Fruit fly (Drosophila melanogaster): ENCODE results near the gene Pex11c.
A peak's percentile ranks its signal among the peaks of the same experiment; 100 is the strongest.

Gene Pex11c

dm6 chr3R:23301270-23301669, 43.1 kb downstream of the Pex11c start:
- TF ChIP-seq psq (GFP tag; optimal IDR thresholded peaks at IDR 0.05) (no peak), dsf (GFP tag; optimal IDR thresholded peaks at IDR 0.05; ENCODE audit: borderline replicate concordance) (no peak), Hr83 (GFP tag; optimal IDR thresholded peaks at IDR 0.05; ENCODE audit: poor library complexity, severe bottlenecking) (no peak), foxo (GFP tag; optimal IDR thresholded peaks at IDR 0.05) (no peak), Hnf4 (GFP tag; optimal IDR thresholded peaks at IDR 0.05) (no peak), rgr (GFP tag; optimal IDR thresholded peaks at IDR 0.05) (no peak), CrebA (GFP tag; optimal IDR thresholded peaks at IDR 0.05; ENCODE audit: borderline replicate concordance) (no peak), Myc (optimal IDR thresholded peaks at IDR 0.05) (no peak), Jra (GFP tag; optimal IDR thresholded peaks at IDR 0.05) (no peak), sv (GFP tag; optimal IDR thresholded peaks at IDR 0.05) (no peak), Abd-B (GFP tag; optimal IDR thresholded peaks at IDR 0.05) (no peak), CG32264 (GFP tag; optimal IDR thresholded peaks at IDR 0.05) (no peak), Dfd (GFP tag; optimal IDR thresholded peaks at IDR 0.05) (no peak), sage (GFP tag; optimal IDR thresholded peaks at IDR 0.05) (no peak), dmrt93B (GFP tag; optimal IDR thresholded peaks at IDR 0.05) (no peak)

DNA sequence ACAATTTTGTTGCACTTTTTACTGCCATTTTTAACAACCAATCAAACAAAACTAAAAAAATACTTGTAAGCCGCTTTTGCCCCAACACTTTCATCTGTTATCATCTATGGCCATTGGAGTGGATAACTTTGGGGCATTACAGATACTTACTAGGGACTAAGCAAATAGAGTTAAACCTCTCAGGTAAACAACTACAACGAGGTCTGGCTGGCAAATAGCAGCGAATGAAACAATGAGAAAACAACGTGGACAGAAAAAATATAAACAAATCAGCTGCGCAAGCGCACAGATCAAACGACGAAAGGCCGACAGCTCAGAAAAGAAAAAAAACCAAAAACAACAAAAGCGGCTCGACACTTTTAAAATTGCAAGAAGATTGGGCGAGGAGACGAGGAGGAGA, 44.0 kb downstream of the Pex11c start:
- TF ChIP-seq N (GFP tag; optimal IDR thresholded peaks at IDR 0.05) (no peak), Hnf4 (GFP tag; optimal IDR thresholded peaks at IDR 0.05) (no peak), br (GFP tag; optimal IDR thresholded peaks at IDR 0.05) (no peak), pan (optimal IDR thresholded peaks at IDR 0.05) (no peak), dl (GFP tag; optimal IDR thresholded peaks at IDR 0.05; ENCODE audit: insufficient read depth in 1 of 2, partially characterized antibody in 2 of 2) (no peak), sage (GFP tag; optimal IDR thresholded peaks at IDR 0.05) (no peak), woc (GFP tag; optimal IDR thresholded peaks at IDR 0.05) (no peak), rgr (GFP tag; optimal IDR thresholded peaks at IDR 0.05) (no peak), foxo (GFP tag; optimal IDR thresholded peaks at IDR 0.05) (no peak), Dif (GFP tag; optimal IDR thresholded peaks at IDR 0.05; ENCODE audit: partially characterized antibody) (no peak), Abd-B (GFP tag; optimal IDR thresholded peaks at IDR 0.05) (no peak), brk (GFP tag; optimal IDR thresholded peaks at IDR 0.05) (no peak), CrebA (GFP tag; optimal IDR thresholded peaks at IDR 0.05; ENCODE audit: borderline replicate concordance) (no peak), dmrt93B (GFP tag; optimal IDR thresholded peaks at IDR 0.05) (no peak), lola (GFP tag; optimal IDR thresholded peaks at IDR 0.05) (no peak), CG9705 (GFP tag; optimal IDR thresholded peaks at IDR 0.05) (no peak), usp (GFP tag; optimal IDR thresholded peaks at IDR 0.05) (no peak), dsf (GFP tag; optimal IDR thresholded peaks at IDR 0.05; ENCODE audit: borderline replicate concordance) (no peak), CG32264 (GFP tag; optimal IDR thresholded peaks at IDR 0.05) (no peak)

- TF ChIP-seq OdsH (GFP tag; optimal IDR thresholded peaks at IDR 0.05) (no peak), GATAd (GFP tag; optimal IDR thresholded peaks at IDR 0.05) (no peak)
These were observed 45.1 kb downstream of the Pex11c start for dm6 chr3R:23303297-23303696.

- peak; percentile 20 for TF ChIP-seq N (GFP tag; optimal IDR thresholded peaks at IDR 0.05)
- peak; percentile 70 for TF ChIP-seq Dfd (GFP tag; optimal IDR thresholded peaks at IDR 0.05)
- no peak for TF ChIP-seq Myc (optimal IDR thresholded peaks at IDR 0.05)
These were observed 48.7 kb downstream of the Pex11c start for dm6 chr3R:23306828-23307227.

DNA sequence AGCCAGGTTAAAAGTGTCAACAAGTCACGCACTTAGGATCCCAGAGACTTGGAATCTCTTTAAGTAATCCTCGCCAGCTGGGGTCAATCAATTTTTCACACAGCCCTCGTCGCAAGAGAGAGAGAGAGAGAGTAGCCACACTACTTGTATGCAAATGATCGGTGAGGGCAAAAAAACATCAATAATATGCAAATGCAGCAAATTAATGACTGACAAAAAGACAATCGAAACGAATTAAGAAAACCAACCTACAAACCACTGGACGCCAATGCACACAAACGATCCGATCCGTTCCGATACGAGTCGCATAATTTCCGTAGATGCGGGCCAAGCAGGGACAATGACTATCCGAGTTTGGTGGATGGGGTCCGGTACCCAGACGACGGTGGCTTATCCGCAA, 51.5 kb downstream of the Pex11c start:
- TF ChIP-seq pan (optimal IDR thresholded peaks at IDR 0.05) (no peak), foxo (GFP tag; optimal IDR thresholded peaks at IDR 0.05) (no peak), Hnf4 (GFP tag; optimal IDR thresholded peaks at IDR 0.05) (no peak), woc (GFP tag; optimal IDR thresholded peaks at IDR 0.05) (no peak), dsf (GFP tag; optimal IDR thresholded peaks at IDR 0.05; ENCODE audit: borderline replicate concordance) (no peak), jim (GFP tag; optimal IDR thresholded peaks at IDR 0.05) (no peak), usp (GFP tag; optimal IDR thresholded peaks at IDR 0.05) (no peak)

DNA sequence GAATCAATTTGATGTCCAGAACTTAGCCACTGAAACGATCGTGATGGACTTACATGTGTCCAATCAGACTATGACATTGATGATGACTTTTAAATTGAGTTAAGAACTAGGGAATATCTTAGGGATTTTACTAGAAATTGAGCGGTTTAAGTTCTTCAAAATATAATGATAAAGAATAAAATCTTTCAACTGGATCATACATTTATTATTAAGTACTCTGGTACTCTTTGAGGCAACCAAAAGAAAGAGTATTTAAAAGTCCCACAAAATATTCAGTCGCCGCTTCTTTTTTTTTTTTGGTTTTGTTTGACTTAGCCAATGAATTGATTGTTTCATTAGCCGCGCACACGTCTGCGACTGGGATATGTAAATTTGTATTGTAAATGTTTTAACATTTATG, 52.0 kb downstream of the Pex11c start:
- TF ChIP-seq N (GFP tag; optimal IDR thresholded peaks at IDR 0.05) = no peak
- no peak for TF ChIP-seq Rel (GFP tag; optimal IDR thresholded peaks at IDR 0.05)
- no peak for TF ChIP-seq Rel (tag; optimal IDR thresholded peaks at IDR 0.05)
- TF ChIP-seq Hr78 (GFP tag; optimal IDR thresholded peaks at IDR 0.05) = no peak
- TF ChIP-seq Jra (GFP tag; optimal IDR thresholded peaks at IDR 0.05) = no peak
- TF ChIP-seq sv (GFP tag; optimal IDR thresholded peaks at IDR 0.05) = no peak
- TF ChIP-seq brk (GFP tag; optimal IDR thresholded peaks at IDR 0.05) = no peak
- no peak for TF ChIP-seq Dfd (GFP tag; optimal IDR thresholded peaks at IDR 0.05)
- no peak for TF ChIP-seq psq (GFP tag; optimal IDR thresholded peaks at IDR 0.05)

Measured in whole organism, wandering third instar larva.